Fruit fly (Drosophila melanogaster): ENCODE data around the gene CG46460.

Gene CG46460

dm6 chr3L:4264963-4265362 is 37.9 kb upstream of the CG46460 start:
- TF ChIP-seq CG5204 (GFP tag; optimal IDR thresholded peaks at IDR 0.05) (no peak), Hr96 (GFP tag; optimal IDR thresholded peaks at IDR 0.05) (no peak), Crg-1 (GFP tag; optimal IDR thresholded peaks at IDR 0.05) (no peak), cic (GFP tag; optimal IDR thresholded peaks at IDR 0.05) (no peak), pad (GFP tag; optimal IDR thresholded peaks at IDR 0.05) (no peak), Mnt (GFP tag; optimal IDR thresholded peaks at IDR 0.05) (no peak), CG1620 (GFP tag; optimal IDR thresholded peaks at IDR 0.05) (no peak), tj (GFP tag; optimal IDR thresholded peaks at IDR 0.05) (no peak), CG14711 (tag; optimal IDR thresholded peaks at IDR 0.05) (no peak), bab1 (GFP tag; optimal IDR thresholded peaks at IDR 0.05) (no peak), CG11617 (GFP tag; optimal IDR thresholded peaks at IDR 0.05) (no peak), CG33017 (tag; optimal IDR thresholded peaks at IDR 0.05) (no peak), CG7045 (GFP tag; optimal IDR thresholded peaks at IDR 0.05) (no peak)

- TF ChIP-seq cic (GFP tag; optimal IDR thresholded peaks at IDR 0.05) (no peak), CG12768 (GFP tag; optimal IDR thresholded peaks at IDR 0.05) (no peak), cnc (optimal IDR thresholded peaks at IDR 0.05) (no peak), bab1 (GFP tag; optimal IDR thresholded peaks at IDR 0.05) (no peak), kay (GFP tag; ENCODE audit: borderline replicate concordance) (no peak), tj (GFP tag; optimal IDR thresholded peaks at IDR 0.05) (no peak), CG7101 (tag; optimal IDR thresholded peaks at IDR 0.05) (no peak), toe (GFP tag; optimal IDR thresholded peaks at IDR 0.05) (no peak), Crg-1 (GFP tag; optimal IDR thresholded peaks at IDR 0.05) (no peak), CG5204 (GFP tag; optimal IDR thresholded peaks at IDR 0.05) (no peak), Mnt (GFP tag; optimal IDR thresholded peaks at IDR 0.05) (no peak), ovo (GFP tag; optimal IDR thresholded peaks at IDR 0.05) (no peak), CG33017 (tag; optimal IDR thresholded peaks at IDR 0.05) (no peak), Hr96 (GFP tag; optimal IDR thresholded peaks at IDR 0.05) (no peak), CG14711 (tag; optimal IDR thresholded peaks at IDR 0.05) (no peak), CG11617 (GFP tag; optimal IDR thresholded peaks at IDR 0.05) (no peak), CG7045 (GFP tag; optimal IDR thresholded peaks at IDR 0.05) (no peak)
Observed at dm6 chr3L:4263502-4263901, 36.4 kb upstream of the CG46460 start, which contains the start of gene CG1273. Gene CG1273 (plus strand): TSS chr3L:4263719.

- TF ChIP-seq pad (GFP tag; optimal IDR thresholded peaks at IDR 0.05) (no peak), CG5204 (GFP tag; optimal IDR thresholded peaks at IDR 0.05) (peak; percentile 40), cnc (optimal IDR thresholded peaks at IDR 0.05) (no peak), Hr96 (GFP tag; optimal IDR thresholded peaks at IDR 0.05) (no peak), CG11617 (GFP tag; optimal IDR thresholded peaks at IDR 0.05) (peak; percentile 29), CG12768 (GFP tag; optimal IDR thresholded peaks at IDR 0.05) (no peak), kay (GFP tag; ENCODE audit: borderline replicate concordance) (no peak), ovo (GFP tag; optimal IDR thresholded peaks at IDR 0.05) (no peak), bab1 (GFP tag; optimal IDR thresholded peaks at IDR 0.05) (peak; percentile 39), CG14711 (tag; optimal IDR thresholded peaks at IDR 0.05) (peak; percentile 35), Mnt (GFP tag; optimal IDR thresholded peaks at IDR 0.05) (peak; percentile 39), CG7101 (tag; optimal IDR thresholded peaks at IDR 0.05) (peak; percentile 30), Clk (GFP tag; optimal IDR thresholded peaks at IDR 0.05) (no peak)
Observed at dm6 chr3L:4262384-4262783, 35.3 kb upstream of the CG46460 start, which contains the start of the genes CG11586 and VhaM9.7-a. Gene CG11586 (minus strand): TSS chr3L:4262470. Gene VhaM9.7-a (plus strand): TSS chr3L:4262705.

dm6 chr3L:4261177-4261576 is 34.1 kb upstream of the CG46460 start:
- TF ChIP-seq toe (GFP tag; optimal IDR thresholded peaks at IDR 0.05) (no peak), CG5204 (GFP tag; optimal IDR thresholded peaks at IDR 0.05) (no peak), CG14711 (tag; optimal IDR thresholded peaks at IDR 0.05) (no peak), Mnt (GFP tag; optimal IDR thresholded peaks at IDR 0.05) (no peak), Hr96 (GFP tag; optimal IDR thresholded peaks at IDR 0.05) (no peak), CG7101 (tag; optimal IDR thresholded peaks at IDR 0.05) (no peak), CG7045 (GFP tag; optimal IDR thresholded peaks at IDR 0.05) (no peak), bab1 (GFP tag; optimal IDR thresholded peaks at IDR 0.05) (no peak), cic (GFP tag; optimal IDR thresholded peaks at IDR 0.05) (no peak), CG33017 (tag; optimal IDR thresholded peaks at IDR 0.05) (no peak), CG1620 (GFP tag; optimal IDR thresholded peaks at IDR 0.05) (no peak), Crg-1 (GFP tag; optimal IDR thresholded peaks at IDR 0.05) (no peak), kay (GFP tag; ENCODE audit: borderline replicate concordance) (no peak), tj (GFP tag; optimal IDR thresholded peaks at IDR 0.05) (no peak), ovo (GFP tag; optimal IDR thresholded peaks at IDR 0.05) (no peak), Clk (GFP tag; optimal IDR thresholded peaks at IDR 0.05) (no peak)

- TF ChIP-seq CG33017 (tag; optimal IDR thresholded peaks at IDR 0.05) (peak; percentile 76), toe (GFP tag; optimal IDR thresholded peaks at IDR 0.05) (peak; percentile 93), Hr96 (GFP tag; optimal IDR thresholded peaks at IDR 0.05) (peak; percentile 81), tj (GFP tag; optimal IDR thresholded peaks at IDR 0.05) (peak; percentile 60), CG11617 (GFP tag; optimal IDR thresholded peaks at IDR 0.05) (peak; percentile 86), CG7045 (GFP tag; optimal IDR thresholded peaks at IDR 0.05) (peak; percentile 74), ovo (GFP tag; optimal IDR thresholded peaks at IDR 0.05) (peak; percentile 33), Clk (GFP tag; optimal IDR thresholded peaks at IDR 0.05) (peak; percentile 64), CG14711 (tag; optimal IDR thresholded peaks at IDR 0.05) (peak; percentile 75), bab1 (GFP tag; optimal IDR thresholded peaks at IDR 0.05) (peak; percentile 87), CG5204 (GFP tag; optimal IDR thresholded peaks at IDR 0.05) (no peak), CG1620 (GFP tag; optimal IDR thresholded peaks at IDR 0.05) (peak; percentile 85), Crg-1 (GFP tag; optimal IDR thresholded peaks at IDR 0.05) (peak; percentile 87), CG7101 (tag; optimal IDR thresholded peaks at IDR 0.05) (peak; percentile 84), cic (GFP tag; optimal IDR thresholded peaks at IDR 0.05) (peak; percentile 31), cnc (optimal IDR thresholded peaks at IDR 0.05) (no peak), CG12768 (GFP tag; optimal IDR thresholded peaks at IDR 0.05) (peak; percentile 81), Mnt (GFP tag; optimal IDR thresholded peaks at IDR 0.05) (peak; percentile 72), kay (GFP tag; ENCODE audit: borderline replicate concordance) (no peak), pad (GFP tag; optimal IDR thresholded peaks at IDR 0.05) (peak; percentile 66)
Observed at dm6 chr3L:4259102-4259558, 32.0 kb upstream of the CG46460 start, which contains the start of the genes CG15011 and CG1309. Gene CG15011 (minus strand): TSS chr3L:4259152. Gene CG1309 (plus strand): TSS chr3L:4259430.
